Worm (Caenorhabditis elegans) whole organism, L2 larva: ENCODE measurements around the gene Y51A2B.9.

ENCODE experiments used
- R02D3.7 ChIP-seq: fragments of 150-350 bp; optimal IDR thresholded peaks from 2 replicates; lab custom pipeline; 2014; ENCODE audit warnings: missing biosample characterization, missing genetic modification characterization
- blmp-1 ChIP-seq: sonication (generic microtip); optimal IDR thresholded peaks from 2 replicates; lab custom pipeline; 2017; ENCODE audit warnings: missing genetic modification characterization, mild to moderate bottlenecking, missing compliant biosample characterization, antibody characterized with exemption, moderate library complexity; ENCODE audit not compliant: insufficient read depth
- mab-5 ChIP-seq: fragments of 150-350 bp; optimal IDR thresholded peaks from 2 replicates; lab custom pipeline; 2014; ENCODE audit warnings: missing biosample characterization, missing genetic modification characterization
- nhr-11 ChIP-seq: fragments of 150-350 bp; optimal IDR thresholded peaks from 2 replicates; lab custom pipeline; 2014; ENCODE audit warnings: missing biosample characterization, missing genetic modification characterization
- unc-62 ChIP-seq: fragments of 150-350 bp; optimal IDR thresholded peaks from 2 replicates; lab custom pipeline; 2014; ENCODE audit warnings: missing biosample characterization, missing genetic modification reagents, missing genetic modification characterization
- ztf-11 ChIP-seq: sonication (generic microtip); optimal IDR thresholded peaks from 2 replicates; lab custom pipeline; 2017; ENCODE audit warnings: missing biosample characterization, missing genetic modification characterization

ce11 chrV:18395649-18396048 lies at the start of gene Y51A2B.9:
- TF ChIP-seq mab-5 (no peak), R02D3.7 (no peak), blmp-1 (tag; lab: Kevin White, UChicago) (no peak), unc-62 (GFP tag; lab: Kevin White, UChicago) (no peak), ztf-11 (tag; lab: Kevin White, UChicago) (no peak), nhr-11 (no peak)
